Worm (Caenorhabditis elegans) whole organism, young adult: ENCODE data around the gene sri-19.

Experiments
- B0035.1 ChIP-seq: sonication (generic microtip); optimal IDR thresholded peaks from 2 replicates; lab custom pipeline; 2016; ENCODE audit warnings: missing genetic modification characterization, mild to moderate bottlenecking, missing compliant biosample characterization, missing genotype, missing genetic modification reagents
- C06A6.2 ChIP-seq: fragments of 200-800 bp; sonication (Bioruptor generic); conservative IDR thresholded peaks from 2 replicates; pipeline ENCODE4 v1.3.6; 2022; ENCODE audit warnings: missing genetic modification characterization, missing compliant biosample characterization
- F10E7.11 ChIP-seq: sonication (generic microtip); optimal IDR thresholded peaks from 2 replicates; lab custom pipeline; 2017; ENCODE audit warnings: mild to moderate bottlenecking, missing genetic modification characterization, moderate library complexity, missing compliant biosample characterization
- F33H1.4 ChIP-seq: fragments of 200-800 bp; sonication (Bioruptor generic); IDR thresholded peaks from 2 replicates; pipeline ENCODE4 v1.3.6; 2022; ENCODE audit warnings: missing genetic modification reagents, missing genetic modification characterization, missing compliant biosample characterization
- F49E8.2 ChIP-seq: sonication (generic microtip); optimal IDR thresholded peaks from 3 replicates; lab custom pipeline; 2017; ENCODE audit warnings: missing genetic modification characterization, mild to moderate bottlenecking, missing compliant biosample characterization, antibody characterized with exemption, moderate library complexity; ENCODE audit not compliant: insufficient read depth
- F52B5.7 ChIP-seq: sonication (generic microtip); optimal IDR thresholded peaks from 2 replicates; lab custom pipeline; 2016; ENCODE audit warnings: mild to moderate bottlenecking, missing genetic modification characterization, missing compliant biosample characterization
- F57A8.1 ChIP-seq: fragments of 200-800 bp; sonication (Bioruptor generic); optimal IDR thresholded peaks from 2 replicates; lab custom pipeline; 2018; ENCODE audit warnings: mild to moderate bottlenecking, missing genetic modification characterization, moderate library complexity, missing compliant biosample characterization
- F57C9.4 ChIP-seq: sonication (generic microtip); optimal IDR thresholded peaks from 2 replicates; lab custom pipeline; 2017; ENCODE audit warnings: mild to moderate bottlenecking, missing genetic modification characterization, missing compliant biosample characterization
- K12H6.12 ChIP-seq: fragments of 200-800 bp; sonication (Bioruptor generic); optimal IDR thresholded peaks from 2 replicates; lab custom pipeline; 2018; ENCODE audit warnings: mild to moderate bottlenecking, missing genetic modification characterization, missing compliant biosample characterization
- T07F8.4 ChIP-seq: sonication (generic microtip); optimal IDR thresholded peaks from 2 replicates; lab custom pipeline; 2016; ENCODE audit warnings: mild to moderate bottlenecking, missing genetic modification characterization, moderate library complexity, missing compliant biosample characterization
- Y53G8AR.9 ChIP-seq: fragments of 200-800 bp; sonication (Bioruptor generic); conservative IDR thresholded peaks from 2 replicates; pipeline ENCODE4 v1.3.6; 2022; ENCODE audit warnings: missing genetic modification reagents, missing genetic modification characterization, missing compliant biosample characterization
- Y56A3A.18 ChIP-seq: fragments of 200-800 bp; sonication (Bioruptor generic); IDR thresholded peaks from 2 replicates; pipeline ENCODE4 v1.3.6; 2022; ENCODE audit warnings: missing genetic modification reagents, missing genetic modification characterization, missing compliant biosample characterization
- Y67H2A.10 ChIP-seq: fragments of 200-800 bp; sonication (Bioruptor generic); conservative IDR thresholded peaks from 2 replicates; pipeline ENCODE4 v1.3.6; 2022; ENCODE audit warnings: missing genetic modification reagents, missing genetic modification characterization, missing compliant biosample characterization
- Y95B8A.8 ChIP-seq: fragments of 200-800 bp; sonication (Bioruptor generic); IDR thresholded peaks from 2 replicates; pipeline ENCODE4 v1.3.6; 2022; ENCODE audit warnings: missing genetic modification reagents, missing genetic modification characterization, missing compliant biosample characterization
- akir-1 ChIP-seq: fragments of 200-800 bp; sonication (Bioruptor generic); optimal IDR thresholded peaks from 2 replicates; lab custom pipeline; 2018; ENCODE audit warnings: mild to moderate bottlenecking, missing genetic modification characterization, moderate library complexity, missing compliant biosample characterization
- attf-3 ChIP-seq: fragments of 200-800 bp; sonication (Bioruptor generic); conservative IDR thresholded peaks from 2 replicates; pipeline ENCODE4 v1.3.6; 2022; ENCODE audit warnings: missing genetic modification reagents, missing genetic modification characterization, missing compliant biosample characterization
- attf-5 ChIP-seq: fragments of 200-800 bp; sonication (Bioruptor generic); optimal IDR thresholded peaks from 2 replicates; lab custom pipeline; 2018; ENCODE audit warnings: mild to moderate bottlenecking, missing genetic modification characterization, missing compliant biosample characterization
- bed-1 ChIP-seq: fragments of 200-800 bp; sonication (Bioruptor generic); IDR thresholded peaks from 2 replicates; pipeline ENCODE4 v1.3.6; 2022; ENCODE audit warnings: missing genetic modification reagents, missing genetic modification characterization, missing compliant biosample characterization
- cebp-1 ChIP-seq, 2 experiments: fragments of 200-800 bp in 1 of 2; sonication (Bioruptor generic) in 1 of 2; sonication (generic microtip) in 1 of 2; IDR thresholded peaks in 1 of 2; optimal IDR thresholded peaks in 1 of 2; 2 replicates each; pipeline versions ENCODE4 v1.3.6 to Lab custom; 2017 to 2022; ENCODE audit warnings: missing compliant biosample characterization in 2 of 2, missing genetic modification characterization in 2 of 2, mild to moderate bottlenecking in 1 of 2, missing genetic modification reagents in 1 of 2, moderate library complexity in 1 of 2
- ceh-100 ChIP-seq: fragments of 200-800 bp; sonication (Bioruptor generic); IDR thresholded peaks from 2 replicates; pipeline ENCODE4 v1.3.6; 2022; ENCODE audit warnings: missing genetic modification reagents, missing genetic modification characterization, missing compliant biosample characterization
- ceh-79 ChIP-seq: sonication (generic microtip); optimal IDR thresholded peaks from 2 replicates; lab custom pipeline; 2017; ENCODE audit warnings: mild to moderate bottlenecking, missing genetic modification characterization, missing compliant biosample characterization
- egrh-3 ChIP-seq: fragments of 200-800 bp; sonication (Bioruptor generic); IDR thresholded peaks from 2 replicates; pipeline ENCODE4 v1.3.6; 2022; ENCODE audit warnings: missing genetic modification reagents, missing genetic modification characterization, missing compliant biosample characterization
- ekl-4 ChIP-seq: fragments of 200-800 bp; sonication (Bioruptor generic); IDR thresholded peaks from 2 replicates; pipeline ENCODE4 v1.3.6; 2022; ENCODE audit warnings: missing genetic modification reagents, missing genetic modification characterization, missing compliant biosample characterization
- gei-17 ChIP-seq: fragments of 200-800 bp; sonication (Bioruptor generic); optimal IDR thresholded peaks from 2 replicates; lab custom pipeline; 2018; ENCODE audit warnings: mild to moderate bottlenecking, missing genetic modification characterization, missing compliant biosample characterization
- hsf-1 ChIP-seq: fragments of 200-800 bp; sonication (Bioruptor generic); IDR thresholded peaks from 2 replicates; pipeline ENCODE4 v1.3.6; 2022; ENCODE audit warnings: missing genetic modification reagents, missing genetic modification characterization, missing compliant biosample characterization
- lag-1 ChIP-seq: fragments of 200-800 bp; sonication (Bioruptor generic); IDR thresholded peaks from 2 replicates; pipeline ENCODE4 v1.3.6; 2022; ENCODE audit warnings: missing genetic modification reagents, missing genetic modification characterization, missing compliant biosample characterization
- lin-26 ChIP-seq: fragments of 200-800 bp; sonication (Bioruptor generic); IDR thresholded peaks from 2 replicates; pipeline ENCODE4 v1.3.6; 2022; ENCODE audit warnings: missing genetic modification reagents, missing genetic modification characterization, missing compliant biosample characterization
- lsy-27 ChIP-seq: sonication (generic microtip); optimal IDR thresholded peaks from 2 replicates; lab custom pipeline; 2017; ENCODE audit warnings: missing genetic modification characterization, mild to moderate bottlenecking, missing compliant biosample characterization, antibody characterized with exemption, missing genotype, borderline replicate concordance; ENCODE audit not compliant: insufficient read depth
- madf-3 ChIP-seq: fragments of 200-800 bp; sonication (Bioruptor generic); IDR thresholded peaks from 2 replicates; pipeline ENCODE4 v1.3.6; 2022; ENCODE audit warnings: missing genetic modification reagents, missing genetic modification characterization, missing compliant biosample characterization
- madf-6 ChIP-seq: fragments of 200-800 bp; sonication (Bioruptor generic); IDR thresholded peaks from 2 replicates; pipeline ENCODE4 v1.3.6; 2022; ENCODE audit warnings: missing genetic modification reagents, missing genetic modification characterization, missing compliant biosample characterization
- mel-28 ChIP-seq: sonication (generic microtip); optimal IDR thresholded peaks from 2 replicates; lab custom pipeline; 2016; ENCODE audit warnings: borderline replicate concordance, mild to moderate bottlenecking, missing genetic modification characterization, missing compliant biosample characterization
- mes-4 ChIP-seq: sonication (generic microtip); optimal IDR thresholded peaks from 2 replicates; lab custom pipeline; 2016; ENCODE audit warnings: missing genotype, missing genetic modification characterization, missing compliant biosample characterization
- mxl-1 ChIP-seq: sonication (generic microtip); optimal IDR thresholded peaks from 2 replicates; lab custom pipeline; 2016; ENCODE audit warnings: missing genetic modification characterization, missing compliant biosample characterization
- nfya-1 ChIP-seq: sonication (generic microtip); optimal IDR thresholded peaks from 2 replicates; lab custom pipeline; 2017; ENCODE audit warnings: antibody characterized with exemption, missing compliant biosample characterization, missing genetic modification characterization, borderline replicate concordance; ENCODE audit not compliant: insufficient read depth
- nhr-27 ChIP-seq: fragments of 200-800 bp; sonication (Bioruptor generic); optimal IDR thresholded peaks from 2 replicates; lab custom pipeline; 2018; ENCODE audit warnings: mild to moderate bottlenecking, missing genetic modification characterization, moderate library complexity, missing compliant biosample characterization
- nhr-80 ChIP-seq: sonication (generic microtip); optimal IDR thresholded peaks from 2 replicates; lab custom pipeline; 2016; ENCODE audit warnings: missing genetic modification characterization, missing compliant biosample characterization
- nhr-90 ChIP-seq: sonication (generic microtip); optimal IDR thresholded peaks from 2 replicates; lab custom pipeline; 2016; ENCODE audit warnings: missing genotype, mild to moderate bottlenecking, missing genetic modification characterization, missing compliant biosample characterization
- pha-4 ChIP-seq: fragments of 150-350 bp; sonication (generic microtip); optimal IDR thresholded peaks from 2 replicates; lab custom pipeline; 2014; ENCODE audit warnings: missing biosample characterization, missing genetic modification reagents, missing genetic modification characterization
- rec-8 ChIP-seq, 2 experiments: sonication (generic microtip); optimal IDR thresholded peaks; 2 replicates each; lab custom pipeline; 2016; ENCODE audit warnings: mild to moderate bottlenecking in 2 of 2, missing genetic modification characterization in 2 of 2, missing genetic modification reagents in 2 of 2, missing genotype in 2 of 2, missing biosample characterization in 1 of 2, missing compliant biosample characterization in 1 of 2, moderate library complexity in 1 of 2
- sdz-38 ChIP-seq: sonication (generic microtip); optimal IDR thresholded peaks from 2 replicates; lab custom pipeline; 2016; ENCODE audit warnings: missing genotype, missing genetic modification characterization, missing compliant biosample characterization
- tlf-1 ChIP-seq: fragments of 200-800 bp; sonication (Bioruptor generic); optimal IDR thresholded peaks from 2 replicates; lab custom pipeline; 2018; ENCODE audit warnings: mild to moderate bottlenecking, missing genetic modification characterization, missing compliant biosample characterization
- unc-62 ChIP-seq: fragments of 150-350 bp; optimal IDR thresholded peaks from 2 replicates; lab custom pipeline; 2014; ENCODE audit warnings: missing biosample characterization, missing genetic modification reagents, missing genetic modification characterization
- ztf-18 ChIP-seq: sonication (generic microtip); optimal IDR thresholded peaks from 2 replicates; lab custom pipeline; 2016; ENCODE audit warnings: missing genotype, mild to moderate bottlenecking, missing genetic modification characterization, missing compliant biosample characterization
- ztf-25 ChIP-seq: fragments of 200-800 bp; sonication (Bioruptor generic); IDR thresholded peaks from 2 replicates; pipeline ENCODE4 v1.3.6; 2022; ENCODE audit warnings: missing genetic modification reagents, missing genetic modification characterization, missing compliant biosample characterization
- ztf-26 ChIP-seq: sonication (generic microtip); optimal IDR thresholded peaks from 2 replicates; lab custom pipeline; 2017; ENCODE audit warnings: missing genetic modification characterization, missing compliant biosample characterization
- ztf-6 ChIP-seq: fragments of 200-800 bp; sonication (Bioruptor generic); IDR thresholded peaks from 2 replicates; pipeline ENCODE4 v1.3.6; 2022; ENCODE audit warnings: missing genetic modification reagents, missing genetic modification characterization, missing compliant biosample characterization

The sri-19 gene

DNA sequence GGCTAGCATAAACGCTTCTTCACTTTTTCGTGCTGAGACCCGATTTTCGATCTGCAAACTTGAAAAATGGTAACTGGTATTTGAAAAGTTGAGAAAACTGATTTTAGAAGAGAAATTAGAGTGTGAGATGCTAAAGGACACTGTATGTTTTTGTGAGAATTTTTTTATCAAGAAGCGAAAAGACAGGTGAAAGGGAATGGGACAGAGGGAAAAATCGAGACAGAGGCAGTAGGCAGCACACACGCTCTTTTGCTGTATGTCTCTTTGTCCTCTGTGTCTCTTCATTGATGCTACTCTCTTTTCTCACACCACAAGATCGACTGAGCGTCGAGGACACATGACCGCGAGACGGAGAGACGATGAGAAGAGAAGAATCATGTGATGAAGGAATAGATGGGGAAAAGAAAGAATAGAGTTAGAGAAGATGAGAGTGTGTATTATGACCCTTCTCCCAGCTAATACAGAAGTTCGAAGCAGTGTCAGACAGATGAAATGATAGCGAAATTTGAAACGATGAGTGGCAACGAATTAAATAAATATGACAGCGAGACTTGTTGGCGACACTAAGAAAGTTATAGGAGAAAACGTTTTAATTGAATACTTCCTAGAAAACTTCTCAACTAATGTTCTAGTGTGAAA lies 22.2 kb upstream of the sri-19 start, which contains the start of gene lgg-2 (continued):
- TF ChIP-seq ztf-18 (tag; lab: Kevin White, UChicago) = peak; percentile 81
- TF ChIP-seq attf-5 = peak; percentile 86
- 0 out of 2 replicates have a peak, but pooled peaks have one; percentile 64 for TF ChIP-seq madf-3 (GFP tag; lab: Robert Waterston, UW)
- TF ChIP-seq ceh-79 (tag; lab: Kevin White, UChicago) = no peak
- TF ChIP-seq unc-62 = peak; percentile 68
- no peak for TF ChIP-seq sdz-38 (tag; lab: Kevin White, UChicago)
- TF ChIP-seq gei-17 (GFP tag; lab: Kevin White, UChicago) = peak; percentile 67
- no peak for TF ChIP-seq hsf-1 (GFP tag; lab: Robert Waterston, UW)
- peak; percentile 44; the same call in 1 of the 2 replicates for TF ChIP-seq cebp-1 (GFP tag; IDR thresholded peaks at IDR 0.05; lab: Robert Waterston, UW)
- TF ChIP-seq cebp-1 (tag; optimal IDR thresholded peaks at IDR 0.05; lab: Kevin White, UChicago) = peak; percentile 92
- TF ChIP-seq nhr-27 (tag; lab: Kevin White, UChicago) = no peak
- TF ChIP-seq F57C9.4 (tag; lab: Kevin White, UChicago) = no peak
- peak; percentile 23 for TF ChIP-seq mxl-1
- 0 out of 2 replicates have a peak, but pooled peaks have one; percentile 9 for TF ChIP-seq madf-6 (GFP tag; lab: Robert Waterston, UW)
- peak; percentile 92 for TF ChIP-seq nhr-80 (tag; lab: Kevin White, UChicago)
- no peak for TF ChIP-seq T07F8.4 (tag; lab: Kevin White, UChicago)
- TF ChIP-seq Y53G8AR.9 (GFP tag; lab: Robert Waterston, UW) = peak; percentile 83
- peak; percentile 68 for TF ChIP-seq K12H6.12 (tag; lab: Kevin White, UChicago)
- TF ChIP-seq Y67H2A.10 = peak; percentile 73
- no peak for TF ChIP-seq F52B5.7 (tag; lab: Kevin White, UChicago)
- TF ChIP-seq mes-4 (tag; lab: Kevin White, UChicago) = no peak
- peak; percentile 32 for TF ChIP-seq F33H1.4
- TF ChIP-seq lsy-27 (tag; lab: Kevin White, UChicago) = no peak
- TF ChIP-seq pha-4 (tag; lab: Kevin White, UChicago) = peak; percentile 67
- TF ChIP-seq F10E7.11 = no peak
- TF ChIP-seq akir-1 = no peak
- no peak for TF ChIP-seq nfya-1 (tag; lab: Kevin White, UChicago)
- peak; percentile 52; the same call in 1 of the 2 replicates for TF ChIP-seq lin-26
- peak; percentile 86 for TF ChIP-seq tlf-1 (GFP tag; lab: Kevin White, UChicago)
- TF ChIP-seq B0035.1 (tag; lab: Kevin White, UChicago) = peak; percentile 35
- TF ChIP-seq F49E8.2 (tag; lab: Kevin White, UChicago) = no peak
- TF ChIP-seq F57A8.1 (GFP tag; lab: Kevin White, UChicago) = no peak
- peak; percentile 31; the same call in 1 of the 2 replicates for TF ChIP-seq attf-3 (GFP tag; lab: Robert Waterston, UW)
- peak; percentile 61 for TF ChIP-seq nhr-90
- no peak for TF ChIP-seq mel-28
- TF ChIP-seq C06A6.2 (GFP tag; lab: Robert Waterston, UW) = peak; percentile 90
- TF ChIP-seq lag-1 = no peak
- TF ChIP-seq ekl-4 (GFP tag; lab: Robert Waterston, UW) = peak; percentile 90
- no peak for TF ChIP-seq bed-1 (GFP tag; lab: Robert Waterston, UW)
- peak; percentile 42; the same call in 1 of the 2 replicates for TF ChIP-seq Y56A3A.18 (GFP tag; lab: Robert Waterston, UW)
- peak; percentile 11; the same call in 1 of the 2 replicates for TF ChIP-seq egrh-3 (GFP tag; lab: Robert Waterston, UW)
- TF ChIP-seq ceh-100 (GFP tag; lab: Robert Waterston, UW) = peak; percentile 50
- TF ChIP-seq ztf-25 = no peak
- peak; percentile 84 for TF ChIP-seq ztf-26 (tag; lab: Kevin White, UChicago)
- TF ChIP-seq Y95B8A.8 (GFP tag; lab: Robert Waterston, UW) = peak; percentile 76
- TF ChIP-seq rec-8 (tag; optimal IDR thresholded peaks at IDR 0.05; lab: Kevin White, UChicago) = no peak
- 0 out of 2 replicates have a peak, but pooled peaks have one; percentile 24 for TF ChIP-seq ztf-6 (GFP tag; lab: Robert Waterston, UW)
